Fruit fly (Drosophila melanogaster) whole organism, embryonic: ENCODE results near the gene Spn28Db.
A peak's percentile ranks its signal among the peaks of the same experiment; 100 is the strongest.

Source experiments
- Abd-B ChIP-seq: fragments of 200-800 bp; sonication (Bioruptor generic); optimal IDR thresholded peaks from 2 replicates; lab custom pipeline; 2018; ENCODE audit warnings: missing biosample characterization, mild to moderate bottlenecking, missing genetic modification characterization, moderate library complexity
- B-H1 ChIP-seq: fragments of 200-800 bp; sonication (Bioruptor generic); IDR thresholded peaks from 3 replicates; pipeline ENCODE4 v1.3.6; 2022; ENCODE audit warnings: missing biosample characterization, missing genetic modification characterization
- Bteb2 ChIP-seq: fragments of 200-800 bp; sonication (Bioruptor generic); optimal IDR thresholded peaks from 2 replicates; lab custom pipeline; 2016; ENCODE audit warnings: missing biosample characterization, missing genetic modification characterization
- C15 ChIP-seq: fragments of 200-800 bp; sonication (Bioruptor generic); IDR thresholded peaks from 3 replicates; pipeline ENCODE4 v1.3.6; 2022; ENCODE audit warnings: missing biosample characterization, missing genetic modification characterization
- CG10274 ChIP-seq: fragments of 200-800 bp; sonication (Bioruptor generic); optimal IDR thresholded peaks from 3 replicates; lab custom pipeline; 2017; ENCODE audit warnings: missing biosample characterization, mild to moderate bottlenecking, missing genetic modification characterization
- CG11504 ChIP-seq: fragments of 200-800 bp; sonication (Bioruptor generic); optimal IDR thresholded peaks from 3 replicates; lab custom pipeline; 2019; ENCODE audit warnings: missing biosample characterization, mild to moderate bottlenecking, missing genetic modification characterization, moderate library complexity
- CG11560 ChIP-seq: fragments of 200-800 bp; sonication (Bioruptor generic); IDR thresholded peaks from 3 replicates; pipeline ENCODE4 v1.3.6; 2022; ENCODE audit warnings: missing biosample characterization, missing genetic modification characterization
- CG12391 ChIP-seq: fragments of 200-800 bp; sonication (Bioruptor generic); optimal IDR thresholded peaks from 3 replicates; lab custom pipeline; 2018; ENCODE audit warnings: missing biosample characterization, mild to moderate bottlenecking, missing genetic modification characterization, moderate library complexity
- CG12769 ChIP-seq: fragments of 200-800 bp; sonication (Bioruptor generic); optimal IDR thresholded peaks from 2 replicates; lab custom pipeline; 2019; ENCODE audit warnings: missing biosample characterization, mild to moderate bottlenecking, missing genetic modification characterization, moderate library complexity
- CG14014 ChIP-seq: fragments of 200-800 bp; sonication (Bioruptor generic); IDR thresholded peaks from 2 replicates; pipeline ENCODE4 v1.3.6; 2022; ENCODE audit warnings: missing biosample characterization, missing genetic modification characterization
- CG14860 ChIP-seq: fragments of 200-800 bp; sonication (Bioruptor generic); IDR thresholded peaks from 3 replicates; pipeline ENCODE4 v1.3.6; 2022; ENCODE audit warnings: missing biosample characterization, missing genetic modification characterization; ENCODE audit not compliant: partially characterized antibody
- CG15073 ChIP-seq: fragments of 200-800 bp; sonication (Bioruptor generic); optimal IDR thresholded peaks from 2 replicates; lab custom pipeline; 2016; ENCODE audit warnings: missing biosample characterization, missing genetic modification characterization
- CG15601 ChIP-seq: fragments of 200-800 bp; sonication (Bioruptor generic); optimal IDR thresholded peaks from 3 replicates; lab custom pipeline; 2019; ENCODE audit warnings: missing biosample characterization, mild to moderate bottlenecking, missing genetic modification characterization, moderate library complexity
- CG1602 ChIP-seq: fragments of 200-800 bp; sonication (Bioruptor generic); optimal IDR thresholded peaks from 3 replicates; lab custom pipeline; 2016; ENCODE audit warnings: missing biosample characterization, missing genetic modification characterization
- CG16815 ChIP-seq: fragments of 200-800 bp; sonication (Bioruptor generic); optimal IDR thresholded peaks from 3 replicates; lab custom pipeline; 2017; ENCODE audit warnings: missing biosample characterization, mild to moderate bottlenecking, missing genetic modification characterization
- CG17186 ChIP-seq: fragments of 200-800 bp; sonication (Bioruptor generic); optimal IDR thresholded peaks from 3 replicates; lab custom pipeline; 2017; ENCODE audit warnings: missing biosample characterization, missing genetic modification reagents, missing genetic modification characterization
- CG17385 ChIP-seq: fragments of 200-800 bp; sonication (Bioruptor generic); optimal IDR thresholded peaks from 3 replicates; lab custom pipeline; 2018; ENCODE audit warnings: missing biosample characterization, mild to moderate bottlenecking, missing genetic modification characterization
- CG17612 ChIP-seq: fragments of 200-800 bp; sonication (Bioruptor generic); IDR thresholded peaks from 2 replicates; pipeline ENCODE4 v1.3.6; 2022; ENCODE audit warnings: missing biosample characterization, missing genetic modification characterization
- CG17829 ChIP-seq: fragments of 200-800 bp; optimal IDR thresholded peaks from 2 replicates; lab custom pipeline; 2019; ENCODE audit warnings: missing biosample characterization, mild to moderate bottlenecking, missing genetic modification characterization, moderate library complexity
- CG18011 ChIP-seq: fragments of 200-800 bp; sonication (Bioruptor generic); optimal IDR thresholded peaks from 2 replicates; lab custom pipeline; 2017; ENCODE audit warnings: missing biosample characterization, missing genetic modification characterization, mild to moderate bottlenecking, moderate library complexity, missing genotype
- CG18599 ChIP-seq: fragments of 200-800 bp; sonication (Bioruptor generic); optimal IDR thresholded peaks from 3 replicates; lab custom pipeline; 2017; ENCODE audit warnings: missing biosample characterization, missing genetic modification characterization, mild to moderate bottlenecking, moderate library complexity, missing genetic modification reagents
- CG2129 ChIP-seq: fragments of 200-800 bp; sonication (Bioruptor generic); IDR thresholded peaks from 2 replicates; pipeline ENCODE4 v1.3.6; 2022; ENCODE audit warnings: missing biosample characterization, missing genetic modification characterization; ENCODE audit not compliant: partially characterized antibody
- CG2199 ChIP-seq: fragments of 200-800 bp; sonication (Bioruptor generic); IDR thresholded peaks from 3 replicates; pipeline ENCODE4 v1.3.6; 2022; ENCODE audit warnings: missing biosample characterization, missing genetic modification characterization
- CG2875 ChIP-seq: fragments of 200-800 bp; sonication (Bioruptor generic); optimal IDR thresholded peaks from 2 replicates; lab custom pipeline; 2017; ENCODE audit warnings: missing biosample characterization, mild to moderate bottlenecking, missing genetic modification characterization, missing genetic modification reagents
- CG30403 ChIP-seq: fragments of 200-800 bp; sonication (Bioruptor generic); optimal IDR thresholded peaks from 3 replicates; lab custom pipeline; 2016; ENCODE audit warnings: missing biosample characterization, missing genetic modification characterization
- CG31224 ChIP-seq: fragments of 200-800 bp; sonication (Bioruptor generic); IDR thresholded peaks from 2 replicates; pipeline ENCODE4 v1.3.6; 2022; ENCODE audit warnings: missing biosample characterization, missing genetic modification characterization
- CG4707 ChIP-seq: fragments of 200-800 bp; sonication (Bioruptor generic); optimal IDR thresholded peaks from 2 replicates; lab custom pipeline; 2018; ENCODE audit warnings: missing biosample characterization, mild to moderate bottlenecking, missing genetic modification characterization, moderate library complexity
- CG5180 ChIP-seq: fragments of 200-800 bp; sonication (Bioruptor generic); optimal IDR thresholded peaks from 3 replicates; lab custom pipeline; 2017; ENCODE audit warnings: missing biosample characterization, missing genetic modification characterization, mild to moderate bottlenecking, moderate library complexity, missing genetic modification reagents
- CG5953 ChIP-seq: fragments of 200-800 bp; sonication (Bioruptor generic); IDR thresholded peaks from 2 replicates; pipeline ENCODE4 v1.3.6; 2022; ENCODE audit warnings: missing biosample characterization, missing genetic modification characterization
- Chrac-16 ChIP-seq: fragments of 200-800 bp; sonication (Bioruptor generic); optimal IDR thresholded peaks from 3 replicates; lab custom pipeline; 2016; ENCODE audit warnings: missing biosample characterization, missing genetic modification characterization
- Dbx ChIP-seq: fragments of 200-800 bp; sonication (Bioruptor generic); IDR thresholded peaks from 3 replicates; pipeline ENCODE4 v1.3.6; 2022; ENCODE audit warnings: missing biosample characterization, missing genetic modification characterization
- Dfd ChIP-seq, 2 experiments: fragments of >200 bp; optimal IDR thresholded peaks; 2 replicates each; lab custom pipeline; 2017; ENCODE audit warnings: missing biosample characterization in 2 of 2, missing genetic modification characterization in 2 of 2
- Fer1 ChIP-seq: fragments of 200-800 bp; sonication (Bioruptor generic); optimal IDR thresholded peaks from 2 replicates; lab custom pipeline; 2017; ENCODE audit warnings: missing biosample characterization, mild to moderate bottlenecking, missing genetic modification characterization
- HLH3B ChIP-seq: fragments of 200-800 bp; sonication (Bioruptor generic); IDR thresholded peaks from 2 replicates; pipeline ENCODE4 v1.3.6; 2022; ENCODE audit warnings: missing biosample characterization, missing genetic modification characterization
- HmgD ChIP-seq: fragments of 200-800 bp; sonication (Bioruptor generic); optimal IDR thresholded peaks from 3 replicates; lab custom pipeline; 2016; ENCODE audit warnings: missing biosample characterization, missing genetic modification characterization
- Kr ChIP-seq: fragments of 200-800 bp; sonication (Bioruptor generic); optimal IDR thresholded peaks from 2 replicates; lab custom pipeline; 2017; ENCODE audit warnings: missing biosample characterization, mild to moderate bottlenecking, missing genetic modification characterization
- Lpt ChIP-seq: fragments of >200 bp; optimal IDR thresholded peaks from 2 replicates; lab custom pipeline; 2018; ENCODE audit warnings: missing biosample characterization, missing genetic modification characterization
- NK7.1 ChIP-seq: fragments of 200-800 bp; sonication (Bioruptor generic); optimal IDR thresholded peaks from 3 replicates; lab custom pipeline; 2016; ENCODE audit warnings: missing biosample characterization, missing genetic modification characterization
- Opbp ChIP-seq: fragments of 200-800 bp; sonication (Bioruptor generic); IDR thresholded peaks from 3 replicates; pipeline ENCODE4 v1.3.6; 2022; ENCODE audit warnings: missing biosample characterization, missing genetic modification characterization; ENCODE audit not compliant: partially characterized antibody
- Rx ChIP-seq: fragments of 200-800 bp; sonication (Bioruptor generic); IDR thresholded peaks from 2 replicates; pipeline ENCODE4 v1.3.6; 2022; ENCODE audit warnings: missing biosample characterization, missing genetic modification characterization
- Vsx1 ChIP-seq: fragments of 200-800 bp; sonication (Bioruptor generic); optimal IDR thresholded peaks from 2 replicates; lab custom pipeline; 2017; ENCODE audit warnings: missing biosample characterization, mild to moderate bottlenecking, missing genetic modification characterization, missing genetic modification reagents
- az2 ChIP-seq: fragments of 200-800 bp; sonication (Bioruptor generic); optimal IDR thresholded peaks from 3 replicates; lab custom pipeline; 2016; ENCODE audit warnings: missing biosample characterization, missing genetic modification characterization
- crp ChIP-seq, 2 experiments: fragments of 200-800 bp; sonication (Bioruptor generic); optimal IDR thresholded peaks; 2 replicates in 1 of 2; 3 replicates in 1 of 2; lab custom pipeline; 2017; ENCODE audit warnings: missing biosample characterization in 2 of 2, missing genetic modification characterization in 2 of 2, mild to moderate bottlenecking in 1 of 2, moderate library complexity in 1 of 2
- disco-r ChIP-seq: fragments of 200-800 bp; sonication (Bioruptor generic); optimal IDR thresholded peaks from 2 replicates; lab custom pipeline; 2016; ENCODE audit warnings: missing biosample characterization, missing genetic modification characterization
- hth ChIP-seq: fragments of >200 bp; optimal IDR thresholded peaks from 2 replicates; lab custom pipeline; 2017; ENCODE audit warnings: inconsistent platforms
- jing ChIP-seq: fragments of 200-800 bp; sonication (Bioruptor generic); optimal IDR thresholded peaks from 2 replicates; lab custom pipeline; 2018; ENCODE audit warnings: missing biosample characterization, mild to moderate bottlenecking, missing genetic modification characterization
- onecut ChIP-seq: fragments of 200-800 bp; sonication (Bioruptor generic); IDR thresholded peaks from 2 replicates; pipeline ENCODE4 v1.3.6; 2022; ENCODE audit warnings: missing biosample characterization, missing genetic modification characterization
- schlank ChIP-seq: fragments of 200-800 bp; sonication (Bioruptor generic); optimal IDR thresholded peaks from 2 replicates; lab custom pipeline; 2018; ENCODE audit warnings: missing biosample characterization, mild to moderate bottlenecking, missing genetic modification characterization
- scrt ChIP-seq: fragments of 200-800 bp; sonication (Bioruptor generic); optimal IDR thresholded peaks from 2 replicates; lab custom pipeline; 2018; ENCODE audit warnings: missing biosample characterization, mild to moderate bottlenecking, missing genetic modification characterization, moderate library complexity
- sr ChIP-seq: fragments of 200-800 bp; sonication (Bioruptor generic); IDR thresholded peaks from 3 replicates; pipeline ENCODE4 v1.3.6; 2022; ENCODE audit warnings: missing biosample characterization, missing genetic modification characterization
- vnd ChIP-seq: fragments of 200-800 bp; sonication (Bioruptor generic); IDR thresholded peaks from 3 replicates; pipeline ENCODE4 v1.3.6; 2022; ENCODE audit warnings: missing biosample characterization, missing genetic modification characterization; ENCODE audit not compliant: partially characterized antibody

Gene Spn28Db

dm6 chr2L:7890654-7891114 lies at the start of gene Spn28Db (continued):
- TF ChIP-seq CG17186 (GFP tag; lab: Kevin White, UChicago): no peak
- no peak for TF ChIP-seq Dbx (GFP tag; lab: Robert Waterston, UW)
- no peak for TF ChIP-seq Bteb2 (GFP tag; lab: Kevin White, UChicago)
- no peak for TF ChIP-seq hth (lab: Kevin White, UChicago)
- TF ChIP-seq az2 (GFP tag; lab: Kevin White, UChicago): no peak
- TF ChIP-seq CG4707 (GFP tag; lab: Kevin White, UChicago): no peak
- no peak for TF ChIP-seq Abd-B (GFP tag; lab: Kevin White, UChicago)
- no peak for TF ChIP-seq CG15073
- no peak for TF ChIP-seq CG17612 (GFP tag; lab: Robert Waterston, UW)
- no peak for TF ChIP-seq CG12769 (tag; lab: Kevin White, UChicago)
- no peak for TF ChIP-seq Chrac-16
- TF ChIP-seq C15 (GFP tag; lab: Robert Waterston, UW): no peak
- TF ChIP-seq CG5953 (GFP tag; lab: Robert Waterston, UW): no peak
- TF ChIP-seq B-H1: no peak
- no peak for TF ChIP-seq CG11560 (tag; lab: Robert Waterston, UW)
- TF ChIP-seq Lpt: no peak
- no peak for TF ChIP-seq CG1602 (GFP tag; lab: Kevin White, UChicago)
- TF ChIP-seq schlank (tag; lab: Kevin White, UChicago): no peak
- TF ChIP-seq CG30403 (GFP tag; lab: Kevin White, UChicago): peak; percentile 25
- no peak for TF ChIP-seq NK7.1 (GFP tag; lab: Kevin White, UChicago)
- no peak for TF ChIP-seq Rx (GFP tag; lab: Robert Waterston, UW)
- TF ChIP-seq CG18011: no peak
- TF ChIP-seq CG31224 (GFP tag; lab: Robert Waterston, UW): no peak
- TF ChIP-seq Kr (GFP tag; lab: Kevin White, UChicago): no peak
- TF ChIP-seq CG12391: no peak
- TF ChIP-seq CG10274 (GFP tag; lab: Kevin White, UChicago): no peak
- TF ChIP-seq HmgD (GFP tag; lab: Kevin White, UChicago): peak; percentile 45
- no peak for TF ChIP-seq CG2129 (GFP tag; lab: Robert Waterston, UW)
- TF ChIP-seq vnd (GFP tag; lab: Robert Waterston, UW): no peak
- TF ChIP-seq Vsx1 (GFP tag; lab: Kevin White, UChicago): no peak
- peak; percentile 66 for TF ChIP-seq CG11504 (tag; lab: Kevin White, UChicago)
- peak; percentile 84 for TF ChIP-seq CG15601
- no peak for TF ChIP-seq onecut (GFP tag; lab: Robert Waterston, UW)
- TF ChIP-seq CG2199 (GFP tag; lab: Robert Waterston, UW): peak; percentile 98
- TF ChIP-seq CG17829 (tag; lab: Kevin White, UChicago): peak; percentile 5
- no peak for TF ChIP-seq CG5180 (GFP tag; lab: Kevin White, UChicago)
- no peak for TF ChIP-seq jing (GFP tag; lab: Kevin White, UChicago)
- no peak for TF ChIP-seq CG17385 (GFP tag; lab: Kevin White, UChicago)
- TF ChIP-seq CG16815: no peak
- no peak for TF ChIP-seq CG2875
- no peak for TF ChIP-seq CG14860
- TF ChIP-seq crp (GFP tag; optimal IDR thresholded peaks at IDR 0.05; lab: Kevin White, UChicago): no peak
- no peak for TF ChIP-seq CG14014 (GFP tag; lab: Robert Waterston, UW)
- no peak for TF ChIP-seq scrt
- TF ChIP-seq HLH3B: no peak
- no peak for TF ChIP-seq Dfd (GFP tag; optimal IDR thresholded peaks at IDR 0.05; lab: Kevin White, UChicago)
- no peak for TF ChIP-seq Fer1
- TF ChIP-seq CG18599 (GFP tag; lab: Kevin White, UChicago): no peak
- TF ChIP-seq sr (GFP tag; lab: Robert Waterston, UW): no peak
- peak; percentile 76; the same call in 2 of the 3 replicates for TF ChIP-seq Opbp (GFP tag; lab: Robert Waterston, UW)
- TF ChIP-seq disco-r: peak; percentile 3
